Worm (Caenorhabditis elegans) whole organism, L1 larva: ENCODE data around the gene R04E5.7.

Source experiments
- F16B12.6 ChIP-seq: fragments of 150-350 bp; optimal IDR thresholded peaks from 2 replicates; lab custom pipeline; 2014; ENCODE audit warnings: missing biosample characterization, missing genetic modification characterization
- ama-1 ChIP-seq: fragments of 150-350 bp; optimal IDR thresholded peaks from 2 replicates; lab custom pipeline; 2014
- blmp-1 ChIP-seq: fragments of 150-350 bp; optimal IDR thresholded peaks from 2 replicates; lab custom pipeline; 2014; ENCODE audit warnings: missing biosample characterization, missing genetic modification characterization
- ceh-88 ChIP-seq: fragments of 200-800 bp; sonication (Bioruptor generic); IDR thresholded peaks from 2 replicates; pipeline ENCODE4 v1.3.6; 2022; ENCODE audit warnings: missing genetic modification characterization, missing compliant biosample characterization
- ceh-90 ChIP-seq: sonication (generic microtip); optimal IDR thresholded peaks from 2 replicates; lab custom pipeline; 2016; ENCODE audit warnings: missing genetic modification characterization, missing compliant biosample characterization
- efl-1 ChIP-seq, 4 experiments: fragments of 150-350 bp; optimal IDR thresholded peaks in 3 of 4; peaks in 1 of 4; 1 replicate in 1 of 4; 2 replicates in 3 of 4; lab custom pipeline; 2014; ENCODE audit warnings: missing biosample characterization in 2 of 4, missing genetic modification characterization in 2 of 4, missing genetic modification reagents in 2 of 4
- elt-2 ChIP-seq: sonication (generic microtip); optimal IDR thresholded peaks from 2 replicates; lab custom pipeline; 2016; ENCODE audit warnings: missing genetic modification characterization, mild to moderate bottlenecking, inconsistent platforms, missing compliant biosample characterization, missing genetic modification reagents
- elt-3 ChIP-seq, 6 experiments: fragments of 150-350 bp in 1 of 6; sonication (generic microtip); optimal IDR thresholded peaks; 2 replicates each; lab custom pipeline; 2017 to 2018; ENCODE audit warnings: missing biosample characterization in 6 of 6, missing genetic modification characterization in 6 of 6, inconsistent platforms in 1 of 6
- ets-5 ChIP-seq: fragments of 200-800 bp; sonication (Bioruptor generic); IDR thresholded peaks from 2 replicates; pipeline ENCODE4 v1.3.6; 2022; ENCODE audit warnings: missing genetic modification characterization, missing compliant biosample characterization
- fkh-10 ChIP-seq: sonication (generic microtip); optimal IDR thresholded peaks from 2 replicates; lab custom pipeline; 2017; ENCODE audit warnings: missing biosample characterization, missing genetic modification reagents, missing genetic modification characterization
- fkh-8 ChIP-seq: sonication (generic microtip); optimal IDR thresholded peaks from 2 replicates; lab custom pipeline; 2016; ENCODE audit warnings: mild to moderate bottlenecking, missing genetic modification characterization, missing compliant biosample characterization
- grh-1 ChIP-seq: fragments of 200-800 bp; sonication (Bioruptor generic); IDR thresholded peaks from 2 replicates; pipeline ENCODE4 v1.3.6; 2022; ENCODE audit warnings: missing genetic modification reagents, missing genetic modification characterization, missing compliant biosample characterization
- hlh-17 ChIP-seq: fragments of 200-800 bp; sonication (Bioruptor generic); optimal IDR thresholded peaks from 2 replicates; lab custom pipeline; 2018; ENCODE audit warnings: missing genetic modification characterization, mild to moderate bottlenecking, missing compliant biosample characterization, moderate library complexity, borderline replicate concordance
- hpl-2 ChIP-seq: fragments of 150-350 bp; optimal IDR thresholded peaks from 2 replicates; lab custom pipeline; 2014; ENCODE audit warnings: missing biosample characterization, missing genetic modification reagents, missing genetic modification characterization
- lin-13 ChIP-seq: fragments of 150-350 bp; optimal IDR thresholded peaks from 2 replicates; lab custom pipeline; 2014; ENCODE audit warnings: missing biosample characterization, missing genetic modification reagents, missing genetic modification characterization
- lin-14 ChIP-seq: fragments of 200-800 bp; sonication (Bioruptor generic); optimal IDR thresholded peaks from 2 replicates; lab custom pipeline; 2018; ENCODE audit warnings: mild to moderate bottlenecking, missing genetic modification characterization, moderate library complexity, missing compliant biosample characterization
- lin-15B ChIP-seq: fragments of 150-350 bp; sonication (generic microtip); optimal IDR thresholded peaks from 3 replicates; lab custom pipeline; 2014; ENCODE audit warnings: missing biosample characterization, missing genetic modification characterization
- lin-35 ChIP-seq, 2 experiments: fragments of 150-350 bp; optimal IDR thresholded peaks; 2 replicates each; lab custom pipeline; 2014; ENCODE audit warnings: missing biosample characterization in 2 of 2, missing genetic modification characterization in 2 of 2, missing genetic modification reagents in 2 of 2
- lin-39 ChIP-seq: fragments of 150-350 bp; optimal IDR thresholded peaks from 2 replicates; lab custom pipeline; 2014; ENCODE audit warnings: missing biosample characterization, missing genetic modification reagents, missing genetic modification characterization
- lir-3 ChIP-seq: sonication (generic microtip); optimal IDR thresholded peaks from 2 replicates; lab custom pipeline; 2016; ENCODE audit warnings: mild to moderate bottlenecking, missing genetic modification characterization, moderate library complexity, missing compliant biosample characterization; ENCODE audit not compliant: poor library complexity
- mdl-1 ChIP-seq, 2 experiments: fragments of 150-350 bp; optimal IDR thresholded peaks; 2 replicates each; lab custom pipeline; 2014 to 2017; ENCODE audit warnings: missing biosample characterization in 2 of 2, missing genetic modification characterization in 2 of 2, inconsistent platforms in 1 of 2
- mep-1 ChIP-seq: fragments of 150-350 bp; optimal IDR thresholded peaks from 2 replicates; lab custom pipeline; 2014; ENCODE audit warnings: missing biosample characterization, missing genetic modification characterization
- nhr-12 ChIP-seq: sonication (generic microtip); optimal IDR thresholded peaks from 2 replicates; lab custom pipeline; 2017; ENCODE audit warnings: missing biosample characterization, missing genetic modification characterization
- nhr-19 ChIP-seq: fragments of 200-800 bp; sonication (Bioruptor generic); conservative IDR thresholded peaks from 2 replicates; pipeline ENCODE4 v1.3.6; 2022; ENCODE audit warnings: missing genetic modification characterization, missing compliant biosample characterization
- nhr-20 ChIP-seq: sonication (generic microtip); optimal IDR thresholded peaks from 2 replicates; lab custom pipeline; 2016; ENCODE audit warnings: mild to moderate bottlenecking, missing genetic modification characterization, missing compliant biosample characterization
- nhr-47 ChIP-seq: sonication (generic microtip); optimal IDR thresholded peaks from 2 replicates; lab custom pipeline; 2016; ENCODE audit warnings: mild to moderate bottlenecking, missing genetic modification characterization, moderate library complexity, missing compliant biosample characterization
- nhr-71 ChIP-seq: sonication (generic microtip); optimal IDR thresholded peaks from 2 replicates; lab custom pipeline; 2016; ENCODE audit warnings: mild to moderate bottlenecking, missing genetic modification characterization, moderate library complexity, missing compliant biosample characterization
- nhr-90 ChIP-seq: sonication (generic microtip); optimal IDR thresholded peaks from 2 replicates; lab custom pipeline; 2016; ENCODE audit warnings: mild to moderate bottlenecking, missing genetic modification characterization, missing compliant biosample characterization; ENCODE audit not compliant: poor library complexity
- pax-3 ChIP-seq: fragments of 200-800 bp; sonication (Bioruptor generic); optimal IDR thresholded peaks from 2 replicates; lab custom pipeline; 2018; ENCODE audit warnings: mild to moderate bottlenecking, missing genetic modification characterization, moderate library complexity, missing compliant biosample characterization
- pqm-1 ChIP-seq: sonication (generic microtip); optimal IDR thresholded peaks from 3 replicates; lab custom pipeline; 2017; ENCODE audit warnings: missing biosample characterization, missing genetic modification characterization
- snu-23 ChIP-seq: sonication (generic microtip); optimal IDR thresholded peaks from 2 replicates; lab custom pipeline; 2016; ENCODE audit warnings: missing genetic modification characterization, missing compliant biosample characterization
- swsn-7 ChIP-seq: sonication (generic microtip); optimal IDR thresholded peaks from 2 replicates; lab custom pipeline; 2016; ENCODE audit warnings: missing genetic modification characterization, missing compliant biosample characterization
- tbx-2 ChIP-seq: sonication (generic microtip); optimal IDR thresholded peaks from 2 replicates; lab custom pipeline; 2016; ENCODE audit warnings: missing genetic modification characterization, missing compliant biosample characterization
- tlp-1 ChIP-seq: fragments of 150-350 bp; optimal IDR thresholded peaks from 2 replicates; lab custom pipeline; 2014; ENCODE audit warnings: missing biosample characterization, missing genetic modification characterization
- unc-130 ChIP-seq: fragments of 150-350 bp; optimal IDR thresholded peaks from 2 replicates; lab custom pipeline; 2017; ENCODE audit warnings: missing biosample characterization, missing genetic modification characterization, inconsistent platforms
- unc-30 ChIP-seq: sonication (generic microtip); optimal IDR thresholded peaks from 2 replicates; lab custom pipeline; 2017; ENCODE audit warnings: missing biosample characterization, missing genetic modification characterization
- unc-62 ChIP-seq: fragments of 150-350 bp; optimal IDR thresholded peaks from 2 replicates; lab custom pipeline; 2014; ENCODE audit warnings: missing biosample characterization, missing genetic modification reagents, missing genetic modification characterization
- ztf-11 ChIP-seq, 2 experiments: sonication (generic microtip); optimal IDR thresholded peaks; 2 replicates each; lab custom pipeline; 2016 to 2017; ENCODE audit warnings: missing genetic modification characterization in 2 of 2, missing biosample characterization in 1 of 2, missing compliant biosample characterization in 1 of 2

R04E5.7 gene

ce11 chrX:8750660-8751059, 46.4 kb downstream of the R04E5.7 start, which contains the start of gene asns-2:
asns-2 (minus strand) TSS chrX:8750941.
- TF ChIP-seq lir-3 (tag; lab: Kevin White, UChicago): no peak
- no peak for TF ChIP-seq ets-5 (GFP tag; lab: Robert Waterston, UW)
- TF ChIP-seq nhr-71 (tag; lab: Kevin White, UChicago): no peak
- TF ChIP-seq mep-1 (tag; lab: Kevin White, UChicago): no peak
- no peak for TF ChIP-seq hlh-17 (GFP tag; lab: Kevin White, UChicago)
- no peak for TF ChIP-seq swsn-7 (tag; lab: Kevin White, UChicago)
- TF ChIP-seq hpl-2: no peak
- TF ChIP-seq lin-13 (GFP tag; lab: Kevin White, UChicago): no peak
- no peak for TF ChIP-seq efl-1 (optimal IDR thresholded peaks at IDR 0.05; lab: Kevin White, UChicago)
- no peak for TF ChIP-seq efl-1 (GFP tag; optimal IDR thresholded peaks at IDR 0.05 in 1 of 2; lab: Kevin White, UChicago)
- no peak for TF ChIP-seq nhr-47 (tag; lab: Kevin White, UChicago)
- TF ChIP-seq F16B12.6 (tag; lab: Kevin White, UChicago): no peak
- TF ChIP-seq, all 84 proteins: peak for 0

- TF ChIP-seq tbx-2 (tag; lab: Kevin White, UChicago) (no peak), lin-15B (no peak), grh-1 (GFP tag; lab: Robert Waterston, UW) (0 out of 2 replicates have a peak, but pooled peaks have one; percentile 5), blmp-1 (peak; percentile 59), nhr-19 (GFP tag; lab: Robert Waterston, UW) (peak; percentile 63), ama-1 (lab: Kevin White, UChicago) (no peak), unc-130 (tag; lab: Kevin White, UChicago) (no peak), pax-3 (tag; lab: Kevin White, UChicago) (no peak), nhr-90 (peak; percentile 42), snu-23 (peak; percentile 15), fkh-8 (tag; lab: Kevin White, UChicago) (no peak), nhr-71 (tag; lab: Kevin White, UChicago) (peak; percentile 53), ceh-88 (GFP tag; lab: Robert Waterston, UW) (no peak), mdl-1 (tag; optimal IDR thresholded peaks at IDR 0.05; lab: Kevin White, UChicago) (no peak), elt-3 (tag; optimal IDR thresholded peaks at IDR 0.05; lab: Kevin White, UChicago) (peak; percentile 59 to 97 (median 92)), nhr-20 (peak; percentile 63), lin-35 (GFP tag; optimal IDR thresholded peaks at IDR 0.05; lab: Kevin White, UChicago) (peak in 1 of 2 experiments; percentile 67), elt-2 (tag; lab: Kevin White, UChicago) (peak; percentile 91), fkh-10 (GFP tag; lab: Kevin White, UChicago) (no peak), ztf-11 (tag; optimal IDR thresholded peaks at IDR 0.05; lab: Kevin White, UChicago) (no peak), tlp-1 (tag; lab: Kevin White, UChicago) (no peak), nhr-12 (tag; lab: Kevin White, UChicago) (no peak), ceh-90 (tag; lab: Kevin White, UChicago) (no peak), efl-1 (optimal IDR thresholded peaks at IDR 0.05; lab: Kevin White, UChicago) (no peak), efl-1 (GFP tag; optimal IDR thresholded peaks at IDR 0.05 in 1 of 2; lab: Kevin White, UChicago) (no peak), unc-30 (no peak), unc-62 (GFP tag; lab: Kevin White, UChicago) (no peak), lin-14 (peak; percentile 27), hpl-2 (no peak), lin-39 (tag; lab: Kevin White, UChicago) (no peak), pqm-1 (tag; lab: Kevin White, UChicago) (peak; percentile 7)
Measured at ce11 chrX:8750209-8750608, 46.9 kb downstream of the R04E5.7 start.
